Fruit fly (Drosophila melanogaster) whole organism, embryonic: Measurements from ENCODE around the gene CG17364.
A peak's percentile ranks its signal among the peaks of the same experiment; 100 is the strongest.

Source experiments
- Adf1 ChIP-seq: fragments of 200-800 bp; sonication (Bioruptor generic); IDR thresholded peaks from 2 replicates; pipeline ENCODE4 v1.3.6; 2022; ENCODE audit warnings: missing biosample characterization, missing genetic modification characterization
- Atf-2 ChIP-seq: fragments of 200-800 bp; sonication (Bioruptor generic); optimal IDR thresholded peaks from 2 replicates; lab custom pipeline; 2016; ENCODE audit warnings: missing biosample characterization, missing genetic modification characterization
- B-H2 ChIP-seq: fragments of 200-800 bp; sonication (Bioruptor generic); optimal IDR thresholded peaks from 2 replicates; lab custom pipeline; 2018; ENCODE audit warnings: missing biosample characterization, mild to moderate bottlenecking, missing genetic modification characterization
- Bgb ChIP-seq: fragments of 200-800 bp; sonication (Bioruptor generic); IDR thresholded peaks from 2 replicates; pipeline ENCODE4 v1.3.6; 2022; ENCODE audit warnings: missing biosample characterization, missing genetic modification characterization; ENCODE audit not compliant: partially characterized antibody
- CG11093 ChIP-seq: fragments of 200-800 bp; sonication (Bioruptor generic); IDR thresholded peaks from 3 replicates; pipeline ENCODE4 v1.3.6; 2022; ENCODE audit warnings: missing biosample characterization, missing genetic modification characterization
- CG12236 ChIP-seq: fragments of 200-800 bp; sonication (Bioruptor generic); optimal IDR thresholded peaks from 2 replicates; lab custom pipeline; 2016; ENCODE audit warnings: missing biosample characterization, missing genetic modification characterization
- CG12769 ChIP-seq: fragments of 200-800 bp; sonication (Bioruptor generic); optimal IDR thresholded peaks from 2 replicates; lab custom pipeline; 2019; ENCODE audit warnings: missing biosample characterization, mild to moderate bottlenecking, missing genetic modification characterization, moderate library complexity
- CG13287 ChIP-seq: fragments of 200-800 bp; sonication (Bioruptor generic); IDR thresholded peaks from 2 replicates; pipeline ENCODE4 v1.3.6; 2022; ENCODE audit warnings: missing biosample characterization, missing genetic modification characterization; ENCODE audit not compliant: partially characterized antibody
- CG14965 ChIP-seq: fragments of 200-800 bp; sonication (Bioruptor generic); optimal IDR thresholded peaks from 2 replicates; lab custom pipeline; 2016; ENCODE audit warnings: missing biosample characterization, missing genetic modification characterization, borderline replicate concordance
- CG15011 ChIP-seq: fragments of 200-800 bp; sonication (Bioruptor generic); optimal IDR thresholded peaks from 3 replicates; lab custom pipeline; 2018; ENCODE audit warnings: missing biosample characterization, mild to moderate bottlenecking, missing genetic modification characterization
- CG16813 ChIP-seq: fragments of 200-800 bp; sonication (Bioruptor generic); IDR thresholded peaks from 3 replicates; pipeline ENCODE4 v1.3.6; 2022; ENCODE audit warnings: missing biosample characterization, missing genetic modification characterization; ENCODE audit not compliant: partially characterized antibody
- CG42726 ChIP-seq: fragments of 200-800 bp; sonication (Bioruptor generic); IDR thresholded peaks from 2 replicates; pipeline ENCODE4 v1.3.6; 2022; ENCODE audit warnings: missing biosample characterization, missing genetic modification characterization; ENCODE audit not compliant: partially characterized antibody
- CG4360 ChIP-seq: fragments of 200-800 bp; sonication (Bioruptor generic); IDR thresholded peaks from 2 replicates; pipeline ENCODE4 v1.3.6; 2022; ENCODE audit warnings: missing biosample characterization, missing genetic modification characterization
- CG5953 ChIP-seq: fragments of 200-800 bp; sonication (Bioruptor generic); IDR thresholded peaks from 2 replicates; pipeline ENCODE4 v1.3.6; 2022; ENCODE audit warnings: missing biosample characterization, missing genetic modification characterization
- CG6791 ChIP-seq: fragments of 200-800 bp; sonication (Bioruptor generic); IDR thresholded peaks from 3 replicates; pipeline ENCODE4 v1.3.6; 2022; ENCODE audit warnings: missing biosample characterization, missing genetic modification characterization; ENCODE audit not compliant: partially characterized antibody
- CG8290 ChIP-seq, 3 experiments: fragments of 200-800 bp; sonication (Bioruptor generic); optimal IDR thresholded peaks; 2 replicates each; lab custom pipeline; 2016 to 2019; ENCODE audit warnings: missing biosample characterization in 3 of 3, missing genetic modification characterization in 3 of 3, mild to moderate bottlenecking in 2 of 3, moderate library complexity in 1 of 3
- CG8478 ChIP-seq: fragments of >200 bp; optimal IDR thresholded peaks from 2 replicates; lab custom pipeline; 2018
- CG8924 ChIP-seq: fragments of 200-800 bp; optimal IDR thresholded peaks from 3 replicates; lab custom pipeline; 2019; ENCODE audit warnings: missing biosample characterization, mild to moderate bottlenecking, missing genetic modification characterization, moderate library complexity
- Deaf1 ChIP-seq: fragments of 200-800 bp; optimal IDR thresholded peaks from 3 replicates; lab custom pipeline; 2019; ENCODE audit warnings: missing biosample characterization, mild to moderate bottlenecking, missing genetic modification characterization, moderate library complexity
- HLH4C ChIP-seq: fragments of 200-800 bp; sonication (Bioruptor generic); IDR thresholded peaks from 3 replicates; pipeline ENCODE4 v1.3.6; 2022; ENCODE audit warnings: missing biosample characterization, missing genetic modification characterization; ENCODE audit not compliant: partially characterized antibody
- Hr78 ChIP-seq, 2 experiments: fragments of 200-800 bp in 1 of 2; fragments of >200 bp in 1 of 2; sonication (Bioruptor generic) in 1 of 2; optimal IDR thresholded peaks; 2 replicates each; lab custom pipeline; 2017 to 2019; ENCODE audit warnings: missing biosample characterization in 2 of 2, missing genetic modification characterization in 2 of 2, mild to moderate bottlenecking in 1 of 2, moderate library complexity in 1 of 2
- Sry-δ ChIP-seq: fragments of 200-800 bp; sonication (Bioruptor generic); optimal IDR thresholded peaks from 2 replicates; lab custom pipeline; 2016; ENCODE audit warnings: missing biosample characterization, missing genetic modification characterization
- TFAM ChIP-seq: fragments of 200-800 bp; sonication (Bioruptor generic); optimal IDR thresholded peaks from 2 replicates; lab custom pipeline; 2017; ENCODE audit warnings: missing biosample characterization, missing genetic modification characterization, inconsistent platforms
- abd-A ChIP-seq: fragments of 200-800 bp; sonication (Bioruptor generic); optimal IDR thresholded peaks from 3 replicates; lab custom pipeline; 2019; ENCODE audit warnings: missing biosample characterization, mild to moderate bottlenecking, missing genetic modification characterization, moderate library complexity
- aop ChIP-seq: fragments of 200-800 bp; sonication (Bioruptor generic); IDR thresholded peaks from 2 replicates; pipeline ENCODE4 v1.3.6; 2022; ENCODE audit warnings: missing biosample characterization, missing genetic modification characterization
- bbx ChIP-seq: fragments of 200-800 bp; sonication (Bioruptor generic); IDR thresholded peaks from 2 replicates; pipeline ENCODE4 v1.3.6; 2022; ENCODE audit warnings: missing biosample characterization, missing genetic modification characterization; ENCODE audit not compliant: partially characterized antibody
- chinmo ChIP-seq: fragments of 200-800 bp; sonication (Bioruptor generic); IDR thresholded peaks from 4 replicates; pipeline ENCODE4 v1.3.6; 2022; ENCODE audit warnings: missing biosample characterization, missing genetic modification characterization; ENCODE audit not compliant: partially characterized antibody
- chm ChIP-seq: fragments of 200-800 bp; sonication (Bioruptor generic); IDR thresholded peaks from 2 replicates; pipeline ENCODE4 v1.3.6; 2022; ENCODE audit warnings: missing biosample characterization, missing genetic modification characterization
- ci ChIP-seq: fragments of 200-800 bp; sonication (Bioruptor generic); IDR thresholded peaks from 3 replicates; pipeline ENCODE4 v1.3.6; 2022; ENCODE audit warnings: missing biosample characterization, missing genetic modification characterization
- crol ChIP-seq: fragments of 200-800 bp; sonication (Bioruptor generic); IDR thresholded peaks from 2 replicates; pipeline ENCODE4 v1.3.6; 2022; ENCODE audit warnings: missing biosample characterization, missing genetic modification characterization
- eyg ChIP-seq: fragments of 200-800 bp; sonication (Bioruptor generic); optimal IDR thresholded peaks from 3 replicates; lab custom pipeline; 2016; ENCODE audit warnings: missing biosample characterization, missing genetic modification characterization
- fd64A ChIP-seq: fragments of 200-800 bp; sonication (Bioruptor generic); optimal IDR thresholded peaks from 3 replicates; lab custom pipeline; 2018; ENCODE audit warnings: missing biosample characterization, mild to moderate bottlenecking, missing genetic modification characterization
- ftz-f1 ChIP-seq: fragments of 200-800 bp; sonication (Bioruptor generic); optimal IDR thresholded peaks from 2 replicates; lab custom pipeline; 2016; ENCODE audit warnings: missing biosample characterization, missing genetic modification characterization
- gsb ChIP-seq: fragments of 200-800 bp; sonication (Bioruptor generic); IDR thresholded peaks from 2 replicates; pipeline ENCODE4 v1.3.6; 2022; ENCODE audit warnings: missing biosample characterization, missing genetic modification characterization
- gt ChIP-seq: fragments of 200-800 bp; sonication (Bioruptor generic); IDR thresholded peaks from 2 replicates; pipeline ENCODE4 v1.3.6; 2022; ENCODE audit warnings: missing biosample characterization, missing genetic modification characterization
- kay ChIP-seq: fragments of 200-800 bp; sonication (Bioruptor generic); optimal IDR thresholded peaks from 2 replicates; lab custom pipeline; 2016; ENCODE audit warnings: missing biosample characterization, missing genetic modification characterization
- nmo ChIP-seq: fragments of 200-800 bp; sonication (Bioruptor generic); optimal IDR thresholded peaks from 2 replicates; lab custom pipeline; 2018; ENCODE audit warnings: missing biosample characterization, mild to moderate bottlenecking, missing genetic modification characterization, moderate library complexity
- pho ChIP-seq: fragments of 200-800 bp; sonication (Bioruptor generic); optimal IDR thresholded peaks from 2 replicates; lab custom pipeline; 2016; ENCODE audit warnings: missing biosample characterization, missing genetic modification characterization
- rib ChIP-seq: fragments of 200-800 bp; sonication (Bioruptor generic); IDR thresholded peaks from 2 replicates; pipeline ENCODE4 v1.3.6; 2022; ENCODE audit warnings: missing biosample characterization, missing genetic modification characterization
- sna ChIP-seq: fragments of 200-800 bp; sonication (Bioruptor generic); IDR thresholded peaks from 2 replicates; pipeline ENCODE4 v1.3.6; 2022; ENCODE audit warnings: missing biosample characterization, missing genetic modification characterization; ENCODE audit not compliant: partially characterized antibody
- sob ChIP-seq: fragments of 200-800 bp; sonication (Bioruptor generic); IDR thresholded peaks from 2 replicates; pipeline ENCODE4 v1.3.6; 2022; ENCODE audit warnings: missing biosample characterization, missing genetic modification characterization
- stc ChIP-seq: fragments of 200-800 bp; sonication (Bioruptor generic); IDR thresholded peaks from 2 replicates; pipeline ENCODE4 v1.3.6; 2022; ENCODE audit warnings: missing biosample characterization, missing genetic modification characterization
- tll ChIP-seq, 2 experiments: fragments of 200-800 bp in 1 of 2; fragments of >200 bp in 1 of 2; sonication (Bioruptor generic) in 1 of 2; optimal IDR thresholded peaks; 2 replicates each; lab custom pipeline; 2017 to 2019; ENCODE audit warnings: missing biosample characterization in 2 of 2, missing genetic modification characterization in 2 of 2, mild to moderate bottlenecking in 1 of 2, moderate library complexity in 1 of 2

Gene CG17364

dm6 chr3L:13939151-13939499 is 54.1 kb downstream of the CG17364 start, which contains the start of gene CG32137 (continued):
- TF ChIP-seq Hr78 (GFP tag; optimal IDR thresholded peaks at IDR 0.05; lab: Kevin White, UChicago) (no peak), CG5953 (GFP tag; lab: Robert Waterston, UW) (0 out of 2 replicates have a peak, but pooled peaks have one; percentile 18), CG4360 (peak; percentile 58; the same call in 1 of the 2 replicates), CG15011 (GFP tag; lab: Kevin White, UChicago) (no peak), crol (GFP tag; lab: Robert Waterston, UW) (0 out of 2 replicates have a peak, but pooled peaks have one; percentile 8), HLH4C (peak; percentile 36; the same call in 1 of the 3 replicates), CG14965 (GFP tag; lab: Kevin White, UChicago) (no peak), Deaf1 (tag; lab: Kevin White, UChicago) (peak; percentile 99), chm (GFP tag; lab: Robert Waterston, UW) (peak; percentile 36; the same call in 1 of the 2 replicates), gt (GFP tag; lab: Robert Waterston, UW) (no peak), nmo (GFP tag; lab: Kevin White, UChicago) (no peak), sna (GFP tag; lab: Robert Waterston, UW) (peak; percentile 22; the same call in 1 of the 2 replicates), abd-A (tag; lab: Kevin White, UChicago) (peak; percentile 31), CG6791 (0 out of 3 replicates have a peak, but pooled peaks have one; percentile 47), CG11093 (GFP tag; lab: Robert Waterston, UW) (no peak), bbx (GFP tag; lab: Robert Waterston, UW) (peak; percentile 68), aop (0 out of 2 replicates have a peak, but pooled peaks have one; percentile 29), ftz-f1 (peak; percentile 12), ci (GFP tag; lab: Robert Waterston, UW) (peak; percentile 39; the same call in 2 of the 3 replicates), CG42726 (GFP tag; lab: Robert Waterston, UW) (peak; percentile 15; the same call in 1 of the 2 replicates), gsb (GFP tag; lab: Robert Waterston, UW) (0 out of 2 replicates have a peak, but pooled peaks have one; percentile 1), sob (GFP tag; lab: Robert Waterston, UW) (0 out of 2 replicates have a peak, but pooled peaks have one; percentile 5), pho (no peak), CG12769 (tag; lab: Kevin White, UChicago) (peak; percentile 23), chinmo (peak; percentile 96; the same call in 3 of the 4 replicates), fd64A (GFP tag; lab: Kevin White, UChicago) (no peak), CG8924 (tag; lab: Kevin White, UChicago) (no peak), CG8290 (GFP tag; optimal IDR thresholded peaks at IDR 0.05; lab: Kevin White, UChicago) (no peak), CG8290 (tag; optimal IDR thresholded peaks at IDR 0.05; lab: Kevin White, UChicago) (peak in 1 of 2 experiments; percentile 43), TFAM (GFP tag; lab: Kevin White, UChicago) (no peak), Adf1 (GFP tag; lab: Robert Waterston, UW) (peak; percentile 79), rib (GFP tag; lab: Robert Waterston, UW) (peak; percentile 81; the same call in 1 of the 2 replicates), Bgb (peak; percentile 70), Atf-2 (no peak), CG13287 (GFP tag; lab: Robert Waterston, UW) (peak; percentile 67), Sry-δ (no peak), B-H2 (peak; percentile 10), eyg (GFP tag; lab: Kevin White, UChicago) (no peak), stc (GFP tag; lab: Robert Waterston, UW) (no peak), kay (GFP tag; lab: Kevin White, UChicago) (peak; percentile 43), tll (GFP tag; optimal IDR thresholded peaks at IDR 0.05; lab: Kevin White, UChicago) (no peak), CG16813 (GFP tag; lab: Robert Waterston, UW) (0 out of 3 replicates have a peak, but pooled peaks have one; percentile 34), CG8478 (lab: Kevin White, UChicago) (no peak), CG12236 (no peak)
